Fruit fly (Drosophila melanogaster) whole organism, prepupa: Measurements from ENCODE around the gene Tsp.
A peak's percentile ranks its signal among the peaks of the same experiment; 100 is the strongest.

Experiments used
- Blimp-1 ChIP-seq: fragments of 200-800 bp; sonication (Bioruptor generic); optimal IDR thresholded peaks from 3 replicates; lab custom pipeline; 2017; ENCODE audit warnings: missing biosample characterization, missing genetic modification characterization, mild to moderate bottlenecking, moderate library complexity, missing genetic modification reagents
- CG10669 ChIP-seq: fragments of 200-800 bp; sonication (Bioruptor generic); optimal IDR thresholded peaks from 3 replicates; lab custom pipeline; 2018; ENCODE audit warnings: missing biosample characterization, mild to moderate bottlenecking, missing genetic modification characterization, moderate library complexity
- CG11762 ChIP-seq: fragments of 200-800 bp; sonication (Bioruptor generic); optimal IDR thresholded peaks from 3 replicates; lab custom pipeline; 2016; ENCODE audit warnings: missing biosample characterization, missing genetic modification characterization; ENCODE audit not compliant: insufficient read depth
- CG11902 ChIP-seq: fragments of 200-800 bp; sonication (Bioruptor generic); optimal IDR thresholded peaks from 3 replicates; lab custom pipeline; 2016; ENCODE audit warnings: missing biosample characterization, missing genetic modification characterization
- CG15336 ChIP-seq: fragments of 200-800 bp; sonication (Bioruptor generic); IDR thresholded peaks from 2 replicates; pipeline ENCODE4 v1.3.6; 2022; ENCODE audit warnings: missing biosample characterization, missing genetic modification characterization
- CG1621 ChIP-seq: fragments of 200-800 bp; sonication (Bioruptor generic); optimal IDR thresholded peaks from 3 replicates; lab custom pipeline; 2018; ENCODE audit warnings: missing biosample characterization, mild to moderate bottlenecking, missing genetic modification characterization
- CG16779 ChIP-seq: fragments of 200-800 bp; sonication (Bioruptor generic); optimal IDR thresholded peaks from 3 replicates; lab custom pipeline; 2017; ENCODE audit warnings: missing biosample characterization, mild to moderate bottlenecking, missing genetic modification characterization
- CG3032 ChIP-seq: fragments of 200-800 bp; optimal IDR thresholded peaks from 2 replicates; lab custom pipeline; 2019; ENCODE audit warnings: missing biosample characterization, mild to moderate bottlenecking, missing genetic modification characterization, moderate library complexity
- CG31627 ChIP-seq: fragments of 200-800 bp; sonication (Bioruptor generic); optimal IDR thresholded peaks from 3 replicates; lab custom pipeline; 2016; ENCODE audit warnings: missing biosample characterization, missing genetic modification characterization
- CG32006 ChIP-seq: fragments of 200-800 bp; sonication (Bioruptor generic); optimal IDR thresholded peaks from 3 replicates; lab custom pipeline; 2017; ENCODE audit warnings: missing biosample characterization, mild to moderate bottlenecking, missing genetic modification characterization
- CG3919 ChIP-seq: fragments of 200-800 bp; sonication (Bioruptor generic); optimal IDR thresholded peaks from 3 replicates; lab custom pipeline; 2016; ENCODE audit warnings: missing biosample characterization, missing genetic modification characterization
- CG4318 ChIP-seq: fragments of 200-800 bp; sonication (Bioruptor generic); optimal IDR thresholded peaks from 3 replicates; lab custom pipeline; 2017; ENCODE audit warnings: missing biosample characterization, mild to moderate bottlenecking, missing genetic modification characterization
- CG6163 ChIP-seq: fragments of 200-800 bp; sonication (Bioruptor generic); IDR thresholded peaks from 3 replicates; pipeline ENCODE4 v1.3.6; 2022; ENCODE audit warnings: missing biosample characterization, missing genetic modification characterization
- CG6792 ChIP-seq: fragments of 200-800 bp; sonication (Bioruptor generic); optimal IDR thresholded peaks from 3 replicates; lab custom pipeline; 2016; ENCODE audit warnings: missing biosample characterization, missing genetic modification characterization
- CG6854 ChIP-seq: fragments of 200-800 bp; sonication (Bioruptor generic); optimal IDR thresholded peaks from 2 replicates; lab custom pipeline; 2017; ENCODE audit warnings: missing biosample characterization, mild to moderate bottlenecking, missing genetic modification characterization
- CG7368 ChIP-seq: fragments of 200-800 bp; sonication (Bioruptor generic); optimal IDR thresholded peaks from 3 replicates; lab custom pipeline; 2016; ENCODE audit warnings: missing biosample characterization, missing genetic modification characterization
- CG8319 ChIP-seq: fragments of 200-800 bp; sonication (Bioruptor generic); optimal IDR thresholded peaks from 3 replicates; lab custom pipeline; 2016; ENCODE audit warnings: missing biosample characterization, missing genetic modification characterization
- CG8632 ChIP-seq: fragments of 200-800 bp; sonication (Bioruptor generic); optimal IDR thresholded peaks from 3 replicates; lab custom pipeline; 2016; ENCODE audit warnings: missing biosample characterization, missing genetic modification characterization
- CG9139 ChIP-seq: fragments of 200-800 bp; sonication (Bioruptor generic); optimal IDR thresholded peaks from 3 replicates; lab custom pipeline; 2017; ENCODE audit warnings: missing biosample characterization, mild to moderate bottlenecking, missing genetic modification characterization
- Eip75B ChIP-seq: fragments of 200-800 bp; sonication (Bioruptor generic); optimal IDR thresholded peaks from 3 replicates; lab custom pipeline; 2016; ENCODE audit warnings: missing biosample characterization, missing genetic modification characterization
- Eip78C ChIP-seq: fragments of 200-800 bp; sonication (Bioruptor generic); peaks from one replicate; lab custom pipeline; 2016; ENCODE audit warnings: missing biosample characterization, missing genetic modification characterization
- Eip93F ChIP-seq: fragments of 200-800 bp; sonication (Bioruptor generic); optimal IDR thresholded peaks from 2 replicates; lab custom pipeline; 2016; ENCODE audit warnings: missing biosample characterization, mild to moderate bottlenecking, missing genetic modification characterization
- Ets21C ChIP-seq: fragments of 200-800 bp; sonication (Bioruptor generic); optimal IDR thresholded peaks from 3 replicates; lab custom pipeline; 2016; ENCODE audit warnings: missing biosample characterization, missing genetic modification characterization
- Ets96B ChIP-seq: fragments of 200-800 bp; optimal IDR thresholded peaks from 2 replicates; lab custom pipeline; 2019; ENCODE audit warnings: missing biosample characterization, mild to moderate bottlenecking, missing genetic modification characterization, moderate library complexity
- Gug ChIP-seq: fragments of 200-800 bp; sonication (Bioruptor generic); IDR thresholded peaks from 2 replicates; pipeline ENCODE4 v1.3.6; 2022; ENCODE audit warnings: missing biosample characterization, missing genetic modification characterization
- Hr38 ChIP-seq: sonication (Bioruptor generic); optimal IDR thresholded peaks from 2 replicates; lab custom pipeline; 2016; ENCODE audit warnings: missing biosample characterization, missing genetic modification characterization
- Hr39 ChIP-seq: fragments of 200-800 bp; sonication (Bioruptor generic); optimal IDR thresholded peaks from 2 replicates; lab custom pipeline; 2016; ENCODE audit warnings: missing biosample characterization, missing genetic modification characterization
- Hr4 ChIP-seq: fragments of 200-800 bp; sonication (Bioruptor generic); optimal IDR thresholded peaks from 3 replicates; lab custom pipeline; 2016; ENCODE audit warnings: missing biosample characterization, missing genetic modification characterization
- Lpt ChIP-seq: fragments of 200-800 bp; sonication (Bioruptor generic); optimal IDR thresholded peaks from 3 replicates; lab custom pipeline; 2016; ENCODE audit warnings: missing biosample characterization, missing genetic modification characterization
- Smox ChIP-seq: fragments of 200-800 bp; sonication (Bioruptor generic); optimal IDR thresholded peaks from 3 replicates; lab custom pipeline; 2016; ENCODE audit warnings: missing biosample characterization, missing genetic modification characterization
- Sox102F ChIP-seq: fragments of 200-800 bp; sonication (Bioruptor generic); optimal IDR thresholded peaks from 2 replicates; lab custom pipeline; 2016; ENCODE audit warnings: missing biosample characterization, mild to moderate bottlenecking, missing genetic modification characterization
- achi ChIP-seq: fragments of 200-800 bp; sonication (Bioruptor generic); optimal IDR thresholded peaks from 3 replicates; lab custom pipeline; 2016; ENCODE audit warnings: missing biosample characterization, missing genetic modification characterization
- acj6 ChIP-seq: fragments of 200-800 bp; sonication (Bioruptor generic); optimal IDR thresholded peaks from 3 replicates; lab custom pipeline; 2016; ENCODE audit warnings: missing biosample characterization, missing genetic modification characterization
- cyc ChIP-seq: fragments of 200-800 bp; sonication (Bioruptor generic); optimal IDR thresholded peaks from 3 replicates; lab custom pipeline; 2016; ENCODE audit warnings: missing biosample characterization, missing genetic modification characterization
- dac ChIP-seq: fragments of 200-800 bp; sonication (Bioruptor generic); optimal IDR thresholded peaks from 2 replicates; lab custom pipeline; 2017; ENCODE audit warnings: missing biosample characterization, mild to moderate bottlenecking, missing genetic modification characterization
- eg ChIP-seq: fragments of 200-800 bp; sonication (Bioruptor generic); IDR thresholded peaks from 3 replicates; pipeline ENCODE4 v1.3.6; 2022; ENCODE audit warnings: missing biosample characterization, missing genetic modification characterization
- esn ChIP-seq: fragments of 200-800 bp; sonication (Bioruptor generic); optimal IDR thresholded peaks from 2 replicates; lab custom pipeline; 2016; ENCODE audit warnings: missing biosample characterization, mild to moderate bottlenecking, missing genetic modification characterization, moderate library complexity
- fd85E ChIP-seq: fragments of 200-800 bp; sonication (Bioruptor generic); optimal IDR thresholded peaks from 3 replicates; lab custom pipeline; 2016; ENCODE audit warnings: missing biosample characterization, missing genetic modification characterization
- pdm3 ChIP-seq: fragments of 200-800 bp; sonication (Bioruptor generic); optimal IDR thresholded peaks from 3 replicates; lab custom pipeline; 2016; ENCODE audit warnings: missing biosample characterization, missing genetic modification characterization
- salr ChIP-seq, 2 experiments: fragments of 200-800 bp; sonication (Bioruptor generic); optimal IDR thresholded peaks; 3 replicates each; lab custom pipeline; 2016 to 2018; ENCODE audit warnings: missing biosample characterization in 2 of 2, missing genetic modification characterization in 2 of 2, mild to moderate bottlenecking in 1 of 2
- spab ChIP-seq: fragments of 200-800 bp; sonication (Bioruptor generic); optimal IDR thresholded peaks from 2 replicates; lab custom pipeline; 2017; ENCODE audit warnings: missing biosample characterization, mild to moderate bottlenecking, missing genetic modification characterization, missing genetic modification reagents
- ss ChIP-seq, 2 experiments: fragments of 200-800 bp; sonication (Bioruptor generic); optimal IDR thresholded peaks; 2 replicates in 1 of 2; 3 replicates in 1 of 2; lab custom pipeline; 2017 to 2018; ENCODE audit warnings: mild to moderate bottlenecking in 2 of 2, missing biosample characterization in 2 of 2, missing genetic modification characterization in 2 of 2, moderate library complexity in 1 of 2
- svp ChIP-seq: fragments of 200-800 bp; sonication (Bioruptor generic); peaks from one replicate; lab custom pipeline; 2016; ENCODE audit warnings: missing biosample characterization, missing genetic modification characterization
- vri ChIP-seq: fragments of 200-800 bp; sonication (Bioruptor generic); optimal IDR thresholded peaks from 3 replicates; lab custom pipeline; 2016; ENCODE audit warnings: missing biosample characterization, mild to moderate bottlenecking, missing genetic modification characterization

Tsp gene

DNA sequence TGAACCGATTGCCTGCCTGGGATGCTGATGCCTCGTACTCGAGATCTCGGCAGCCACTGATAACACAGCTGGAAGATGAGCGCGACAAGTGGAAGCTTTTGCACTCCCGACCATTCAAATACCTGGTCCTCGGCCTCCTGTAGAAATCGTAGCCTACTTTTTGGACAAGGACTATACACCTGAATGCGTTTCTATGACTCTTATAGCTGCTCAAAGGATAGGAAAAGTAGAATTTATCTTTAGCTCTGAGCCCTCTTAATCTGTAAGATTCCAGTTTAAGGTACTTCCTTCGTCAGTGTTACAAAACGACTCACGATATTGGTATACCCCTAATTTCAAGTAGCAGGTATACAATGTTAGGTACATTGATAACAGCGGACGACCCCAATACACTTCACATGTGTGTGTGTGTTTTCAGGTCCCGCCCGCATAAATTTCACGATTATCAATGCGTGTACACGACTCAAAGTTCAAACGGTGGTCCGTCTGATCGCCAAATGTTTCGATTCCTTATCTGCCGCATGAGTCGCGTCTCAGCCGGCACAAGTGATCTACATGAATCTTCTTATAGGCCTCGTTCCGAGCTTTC lies 7.4 kb upstream of the Tsp start, which contains the start of gene AkhR:
Gene AkhR, minus strand, starts transcription at position 5 of the 589 bp plus-strand sequence.
- TF ChIP-seq ss (GFP tag; optimal IDR thresholded peaks at IDR 0.05; lab: Kevin White, UChicago), result no peak
- no peak for TF ChIP-seq Hr4
- no peak for TF ChIP-seq Blimp-1 (GFP tag; lab: Kevin White, UChicago)
- no peak for TF ChIP-seq CG8632 (GFP tag; lab: Kevin White, UChicago)
- peak; percentile 96 for TF ChIP-seq svp (GFP tag; lab: Kevin White, UChicago)
- TF ChIP-seq pdm3, result no peak
- TF ChIP-seq Lpt, result no peak

DNA sequence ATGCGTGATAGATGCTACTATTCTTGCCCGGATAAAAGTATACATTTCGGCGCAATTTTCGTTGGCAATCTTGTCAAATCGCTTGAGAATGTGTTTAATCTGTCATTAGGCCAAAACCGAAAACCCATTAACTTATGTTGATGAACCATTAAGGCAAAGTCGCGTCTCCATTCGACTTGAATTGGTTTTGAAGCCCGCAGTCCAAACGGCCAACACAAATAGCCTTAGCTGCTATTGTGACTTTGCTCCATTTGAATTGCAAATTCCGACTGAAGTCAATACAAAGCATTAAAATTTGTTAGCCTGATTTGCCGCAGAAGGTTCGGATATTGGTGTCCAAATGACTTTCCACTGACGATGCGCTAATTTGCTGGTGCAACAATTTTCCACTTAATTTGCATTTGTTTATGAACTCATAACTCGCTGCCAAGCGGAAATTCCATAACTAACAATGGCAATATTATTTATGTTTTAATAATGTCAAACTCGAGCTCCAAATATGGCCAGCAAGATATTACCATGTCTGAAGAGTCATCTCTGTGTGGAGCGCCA lies 2.4 kb downstream of the Tsp start:
- TF ChIP-seq CG15336 (GFP tag; lab: Robert Waterston, UW), result no peak
- no peak for TF ChIP-seq Gug
- no peak for TF ChIP-seq Sox102F (GFP tag; lab: Kevin White, UChicago)
- TF ChIP-seq Ets21C, result no peak
- TF ChIP-seq Hr38 (GFP tag; lab: Kevin White, UChicago), result no peak
- TF ChIP-seq CG11762 (GFP tag; lab: Kevin White, UChicago), result no peak
- TF ChIP-seq CG11902, result no peak
- TF ChIP-seq Eip93F (GFP tag; lab: Kevin White, UChicago), result no peak
- no peak for TF ChIP-seq CG7368
- no peak for TF ChIP-seq CG31627 (GFP tag; lab: Kevin White, UChicago)
- TF ChIP-seq CG8319 (GFP tag; lab: Kevin White, UChicago), result no peak

DNA sequence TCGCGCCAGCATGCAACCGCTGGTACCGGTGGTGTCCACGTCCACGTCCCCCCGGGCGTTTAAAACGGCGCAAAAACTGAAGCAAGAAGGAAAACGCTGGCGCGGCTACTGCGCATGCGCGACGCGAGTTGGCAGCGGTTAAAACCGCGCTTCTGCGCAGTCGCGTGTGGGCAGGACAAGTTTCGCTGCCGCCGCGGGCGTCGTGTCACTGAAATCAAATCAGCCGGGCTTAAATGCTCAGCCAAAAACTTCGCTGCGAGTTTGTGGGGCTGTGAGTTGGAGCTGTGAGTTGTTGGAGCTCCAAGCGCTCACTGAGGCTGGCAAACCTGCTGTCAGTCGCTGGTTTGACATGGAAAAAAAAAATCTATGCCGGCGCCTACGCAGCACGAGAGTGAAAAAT lies 3.8 kb downstream of the Tsp start:
- no peak for TF ChIP-seq Eip75B
- no peak for TF ChIP-seq spab
- TF ChIP-seq CG9139, result no peak
- no peak for TF ChIP-seq ss (GFP tag; optimal IDR thresholded peaks at IDR 0.05; lab: Kevin White, UChicago)
- TF ChIP-seq CG11902, result no peak
- TF ChIP-seq esn (GFP tag; lab: Kevin White, UChicago), result no peak
- no peak for TF ChIP-seq CG3919
- TF ChIP-seq CG6163 (GFP tag; lab: Robert Waterston, UW), result no peak
- TF ChIP-seq cyc, result no peak

DNA sequence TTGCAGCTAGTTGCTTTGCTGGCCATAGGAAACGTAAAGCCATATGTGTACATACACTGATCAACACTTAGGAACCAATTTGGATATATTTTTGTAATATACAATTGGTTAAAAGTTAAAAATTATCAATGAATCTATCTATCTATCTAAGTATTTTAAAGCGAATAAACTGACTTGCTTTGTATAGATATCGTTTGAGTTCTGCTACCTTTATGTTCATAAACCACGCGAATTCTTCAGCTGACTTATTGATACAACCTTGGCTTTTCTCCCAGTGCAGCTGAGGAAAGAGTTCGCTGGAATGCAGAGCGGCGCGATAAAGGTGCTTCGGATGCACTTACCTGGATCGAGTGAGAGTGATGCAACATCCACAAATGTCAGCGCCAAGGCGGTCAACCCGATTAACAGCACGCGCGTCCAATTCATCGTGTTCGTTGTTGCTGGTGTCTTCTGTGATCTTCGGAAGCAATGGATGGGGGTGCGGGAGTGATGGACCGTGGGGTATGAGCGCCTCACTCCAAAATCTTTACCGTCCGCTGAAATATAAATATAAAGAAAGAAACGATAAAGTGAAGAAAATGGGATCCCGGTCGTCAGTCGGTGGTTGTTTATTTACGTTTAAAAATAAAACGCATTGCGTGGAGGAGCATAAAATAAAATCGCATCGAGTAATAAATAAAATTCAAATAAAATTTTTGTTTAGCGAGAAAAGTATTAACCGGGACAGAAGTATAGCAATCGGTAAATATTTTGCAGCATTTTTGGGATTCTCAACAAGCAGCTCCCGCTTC lies 7.3 kb downstream of the Tsp start:
- TF ChIP-seq Blimp-1 (GFP tag; lab: Kevin White, UChicago) (peak; percentile 72), vri (GFP tag; lab: Kevin White, UChicago) (peak; percentile 32), CG32006 (peak; percentile 8), acj6 (GFP tag; lab: Kevin White, UChicago) (peak; percentile 38), spab (peak; percentile 18), pdm3 (peak; percentile 3), Ets96B (tag; lab: Kevin White, UChicago) (peak; percentile 51), svp (GFP tag; lab: Kevin White, UChicago) (peak; percentile 57), Eip78C (GFP tag; lab: Kevin White, UChicago) (peak; percentile 89), eg (GFP tag; lab: Robert Waterston, UW) (no peak), CG1621 (no peak), CG10669 (GFP tag; lab: Kevin White, UChicago) (peak; percentile 57), Ets21C (no peak), CG6854 (GFP tag; lab: Kevin White, UChicago) (no peak), CG3032 (tag; lab: Kevin White, UChicago) (peak; percentile 15), CG3919 (peak; percentile 48), Lpt (no peak), CG6792 (GFP tag; lab: Kevin White, UChicago) (peak; percentile 35), Smox (peak; percentile 3), salr (GFP tag; optimal IDR thresholded peaks at IDR 0.05; lab: Kevin White, UChicago) (no peak), CG4318 (GFP tag; lab: Kevin White, UChicago) (no peak), CG16779 (tag; lab: Kevin White, UChicago) (no peak), Hr39 (GFP tag; lab: Kevin White, UChicago) (peak; percentile 26), dac (GFP tag; lab: Kevin White, UChicago) (no peak), achi (peak; percentile 24), CG7368 (no peak), fd85E (no peak), CG11762 (GFP tag; lab: Kevin White, UChicago) (no peak)
